Fruit fly (Drosophila melanogaster) whole organism, embryonic: ENCODE results near the gene CG2540.

Experiments
- ATbp ChIP-seq: fragments of 200-800 bp; sonication (Bioruptor generic); optimal IDR thresholded peaks from 2 replicates; lab custom pipeline; 2017; ENCODE audit warnings: missing biosample characterization, mild to moderate bottlenecking, missing genetic modification characterization, missing genetic modification reagents
- Atf6 ChIP-seq: fragments of 200-800 bp; sonication (Bioruptor generic); IDR thresholded peaks from 2 replicates; pipeline ENCODE4 v1.3.6; 2022; ENCODE audit warnings: missing biosample characterization, missing genetic modification characterization
- Bdp1 ChIP-seq: fragments of 200-800 bp; sonication (Bioruptor generic); optimal IDR thresholded peaks from 3 replicates; lab custom pipeline; 2016; ENCODE audit warnings: missing biosample characterization, missing genetic modification characterization
- BtbVII ChIP-seq: fragments of 200-800 bp; sonication (Bioruptor generic); optimal IDR thresholded peaks from 3 replicates; lab custom pipeline; 2017; ENCODE audit warnings: missing biosample characterization, mild to moderate bottlenecking, missing genetic modification characterization
- CG10209 ChIP-seq: fragments of 200-800 bp; sonication (Bioruptor generic); optimal IDR thresholded peaks from 3 replicates; lab custom pipeline; 2017; ENCODE audit warnings: missing biosample characterization, mild to moderate bottlenecking, missing genetic modification characterization, missing genetic modification reagents
- CG11723 ChIP-seq: fragments of 200-800 bp; sonication (Bioruptor generic); optimal IDR thresholded peaks from 2 replicates; lab custom pipeline; 2017; ENCODE audit warnings: missing biosample characterization, mild to moderate bottlenecking, missing genetic modification characterization
- CG12744 ChIP-seq: fragments of 200-800 bp; sonication (Bioruptor generic); optimal IDR thresholded peaks from 2 replicates; lab custom pipeline; 2016; ENCODE audit warnings: missing biosample characterization, missing genetic modification characterization
- CG13296 ChIP-seq: fragments of 200-800 bp; sonication (Bioruptor generic); optimal IDR thresholded peaks from 3 replicates; lab custom pipeline; 2018; ENCODE audit warnings: missing biosample characterization, mild to moderate bottlenecking, missing genetic modification characterization
- CG17912 ChIP-seq: fragments of 200-800 bp; sonication (Bioruptor generic); optimal IDR thresholded peaks from 2 replicates; lab custom pipeline; 2018; ENCODE audit warnings: missing biosample characterization, mild to moderate bottlenecking, missing genetic modification characterization
- CG18599 ChIP-seq: fragments of 200-800 bp; sonication (Bioruptor generic); optimal IDR thresholded peaks from 3 replicates; lab custom pipeline; 2017; ENCODE audit warnings: missing biosample characterization, missing genetic modification characterization, mild to moderate bottlenecking, moderate library complexity, missing genetic modification reagents
- CG18619 ChIP-seq: fragments of 200-800 bp; sonication (Bioruptor generic); optimal IDR thresholded peaks from 3 replicates; lab custom pipeline; 2017; ENCODE audit warnings: missing biosample characterization, mild to moderate bottlenecking, missing genetic modification characterization
- CG30403 ChIP-seq: fragments of 200-800 bp; sonication (Bioruptor generic); optimal IDR thresholded peaks from 3 replicates; lab custom pipeline; 2016; ENCODE audit warnings: missing biosample characterization, missing genetic modification characterization
- CG32772 ChIP-seq: fragments of 200-800 bp; sonication (Bioruptor generic); IDR thresholded peaks from 2 replicates; pipeline ENCODE4 v1.3.6; 2022; ENCODE audit warnings: missing biosample characterization, missing genetic modification characterization
- CG3407 ChIP-seq: fragments of 200-800 bp; sonication (Bioruptor generic); optimal IDR thresholded peaks from 2 replicates; lab custom pipeline; 2018; ENCODE audit warnings: missing biosample characterization, mild to moderate bottlenecking, missing genetic modification characterization
- CG3847 ChIP-seq: fragments of 200-800 bp; sonication (Bioruptor generic); IDR thresholded peaks from 2 replicates; pipeline ENCODE4 v1.3.6; 2022; ENCODE audit warnings: missing biosample characterization, missing genetic modification characterization
- CG7357 ChIP-seq: fragments of 200-800 bp; sonication (Bioruptor generic); IDR thresholded peaks from 3 replicates; pipeline ENCODE4 v1.3.6; 2022; ENCODE audit warnings: missing biosample characterization, missing genetic modification characterization
- CG7987 ChIP-seq: fragments of 200-800 bp; sonication (Bioruptor generic); optimal IDR thresholded peaks from 2 replicates; lab custom pipeline; 2018; ENCODE audit warnings: missing biosample characterization, mild to moderate bottlenecking, missing genetic modification characterization, moderate library complexity
- Dad ChIP-seq: fragments of 200-800 bp; sonication (Bioruptor generic); optimal IDR thresholded peaks from 3 replicates; lab custom pipeline; 2016; ENCODE audit warnings: missing biosample characterization, missing genetic modification characterization
- Dp ChIP-seq: fragments of 200-800 bp; sonication (Bioruptor generic); optimal IDR thresholded peaks from 2 replicates; lab custom pipeline; 2018; ENCODE audit warnings: missing biosample characterization, mild to moderate bottlenecking, missing genetic modification characterization, moderate library complexity
- ERR ChIP-seq: fragments of 200-800 bp; sonication (Bioruptor generic); optimal IDR thresholded peaks from 2 replicates; lab custom pipeline; 2016; ENCODE audit warnings: missing biosample characterization, missing genetic modification characterization
- Elba2 ChIP-seq: fragments of 200-800 bp; sonication (Bioruptor generic); optimal IDR thresholded peaks from 3 replicates; lab custom pipeline; 2016; ENCODE audit warnings: missing biosample characterization, missing genetic modification characterization
- Fer1 ChIP-seq: fragments of 200-800 bp; sonication (Bioruptor generic); optimal IDR thresholded peaks from 2 replicates; lab custom pipeline; 2017; ENCODE audit warnings: missing biosample characterization, mild to moderate bottlenecking, missing genetic modification characterization
- HLH3B ChIP-seq: fragments of 200-800 bp; sonication (Bioruptor generic); IDR thresholded peaks from 2 replicates; pipeline ENCODE4 v1.3.6; 2022; ENCODE audit warnings: missing biosample characterization, missing genetic modification characterization
- Hmr ChIP-seq: fragments of 200-800 bp; sonication (Bioruptor generic); optimal IDR thresholded peaks from 3 replicates; lab custom pipeline; 2017; ENCODE audit warnings: mild to moderate bottlenecking, missing biosample characterization, missing genetic modification reagents, missing genetic modification characterization
- Hr51 ChIP-seq, 2 experiments: fragments of 200-800 bp; sonication (Bioruptor generic); optimal IDR thresholded peaks; 2 replicates in 1 of 2; 3 replicates in 1 of 2; lab custom pipeline; 2016 to 2018; ENCODE audit warnings: missing biosample characterization in 2 of 2, missing genetic modification characterization in 2 of 2, mild to moderate bottlenecking in 1 of 2, moderate library complexity in 1 of 2
- Neu2 ChIP-seq: fragments of 200-800 bp; sonication (Bioruptor generic); optimal IDR thresholded peaks from 3 replicates; lab custom pipeline; 2016; ENCODE audit warnings: missing biosample characterization, missing genetic modification characterization, borderline replicate concordance
- Nf-YC ChIP-seq: fragments of 200-800 bp; optimal IDR thresholded peaks from 3 replicates; lab custom pipeline; 2019; ENCODE audit warnings: missing biosample characterization, mild to moderate bottlenecking, missing genetic modification characterization, moderate library complexity
- PHDP ChIP-seq: fragments of 200-800 bp; sonication (Bioruptor generic); optimal IDR thresholded peaks from 3 replicates; lab custom pipeline; 2018; ENCODE audit warnings: missing biosample characterization, mild to moderate bottlenecking, missing genetic modification characterization, moderate library complexity
- Six4 ChIP-seq: fragments of 200-800 bp; sonication (Bioruptor generic); optimal IDR thresholded peaks from 2 replicates; lab custom pipeline; 2016; ENCODE audit warnings: missing biosample characterization, missing genetic modification characterization
- az2 ChIP-seq: fragments of 200-800 bp; sonication (Bioruptor generic); optimal IDR thresholded peaks from 3 replicates; lab custom pipeline; 2016; ENCODE audit warnings: missing biosample characterization, missing genetic modification characterization
- br ChIP-seq: fragments of >200 bp; optimal IDR thresholded peaks from 2 replicates; lab custom pipeline; 2017
- bsh ChIP-seq, 2 experiments: fragments of 200-800 bp; sonication (Bioruptor generic); optimal IDR thresholded peaks; 2 replicates each; lab custom pipeline; 2017 to 2018; ENCODE audit warnings: mild to moderate bottlenecking in 2 of 2, missing biosample characterization in 2 of 2, missing genetic modification characterization in 2 of 2, moderate library complexity in 1 of 2
- crol ChIP-seq: fragments of 200-800 bp; sonication (Bioruptor generic); IDR thresholded peaks from 2 replicates; pipeline ENCODE4 v1.3.6; 2022; ENCODE audit warnings: missing biosample characterization, missing genetic modification characterization
- dimm ChIP-seq: fragments of 200-800 bp; sonication (Bioruptor generic); IDR thresholded peaks from 2 replicates; pipeline ENCODE4 v1.3.6; 2022; ENCODE audit warnings: missing biosample characterization, missing genetic modification characterization
- dmrt11E ChIP-seq: fragments of 200-800 bp; sonication (Bioruptor generic); optimal IDR thresholded peaks from 3 replicates; lab custom pipeline; 2018; ENCODE audit warnings: missing biosample characterization, mild to moderate bottlenecking, missing genetic modification characterization, moderate library complexity
- exex ChIP-seq: fragments of 200-800 bp; sonication (Bioruptor generic); optimal IDR thresholded peaks from 4 replicates; lab custom pipeline; 2018; ENCODE audit warnings: missing biosample characterization, mild to moderate bottlenecking, missing genetic modification characterization, moderate library complexity
- fd3F ChIP-seq: fragments of 200-800 bp; sonication (Bioruptor generic); optimal IDR thresholded peaks from 2 replicates; lab custom pipeline; 2018; ENCODE audit warnings: missing biosample characterization, mild to moderate bottlenecking, missing genetic modification characterization, moderate library complexity
- grau ChIP-seq: fragments of 200-800 bp; optimal IDR thresholded peaks from 3 replicates; lab custom pipeline; 2019; ENCODE audit warnings: missing biosample characterization, mild to moderate bottlenecking, missing genetic modification characterization, moderate library complexity
- nmo ChIP-seq: fragments of 200-800 bp; sonication (Bioruptor generic); optimal IDR thresholded peaks from 2 replicates; lab custom pipeline; 2018; ENCODE audit warnings: missing biosample characterization, mild to moderate bottlenecking, missing genetic modification characterization, moderate library complexity
- oc ChIP-seq: fragments of 200-800 bp; sonication (Bioruptor generic); optimal IDR thresholded peaks from 2 replicates; lab custom pipeline; 2018; ENCODE audit warnings: missing biosample characterization, mild to moderate bottlenecking, missing genetic modification characterization, moderate library complexity
- onecut ChIP-seq: fragments of 200-800 bp; sonication (Bioruptor generic); IDR thresholded peaks from 2 replicates; pipeline ENCODE4 v1.3.6; 2022; ENCODE audit warnings: missing biosample characterization, missing genetic modification characterization
- org-1 ChIP-seq: fragments of 200-800 bp; sonication (Bioruptor generic); optimal IDR thresholded peaks from 2 replicates; lab custom pipeline; 2017; ENCODE audit warnings: missing biosample characterization, missing genetic modification characterization
- pros ChIP-seq: fragments of 200-800 bp; sonication (Bioruptor generic); optimal IDR thresholded peaks from 3 replicates; lab custom pipeline; 2019; ENCODE audit warnings: missing biosample characterization, mild to moderate bottlenecking, missing genetic modification characterization, moderate library complexity
- salm ChIP-seq: fragments of 200-800 bp; sonication (Bioruptor generic); optimal IDR thresholded peaks from 2 replicates; lab custom pipeline; 2018; ENCODE audit warnings: missing biosample characterization, mild to moderate bottlenecking, missing genetic modification characterization
- sens ChIP-seq: fragments of 200-800 bp; sonication (Bioruptor generic); peaks from one replicate; lab custom pipeline; 2016; ENCODE audit warnings: missing biosample characterization, missing genetic modification characterization
- sqz ChIP-seq: fragments of 200-800 bp; sonication (Bioruptor generic); optimal IDR thresholded peaks from 3 replicates; lab custom pipeline; 2018; ENCODE audit warnings: missing biosample characterization, mild to moderate bottlenecking, missing genetic modification characterization
- zen2 ChIP-seq: fragments of 200-800 bp; sonication (Bioruptor generic); IDR thresholded peaks from 3 replicates; pipeline ENCODE4 v1.3.6; 2022; ENCODE audit warnings: missing biosample characterization, missing genetic modification characterization; ENCODE audit not compliant: partially characterized antibody

The CG2540 gene

dm6 chrX:12675798-12676553 lies 46.3 kb downstream of the CG2540 start (continued):
- TF ChIP-seq CG18599 (GFP tag; lab: Kevin White, UChicago) (peak; percentile 37), CG12744 (GFP tag; lab: Kevin White, UChicago) (no peak), CG17912 (no peak), CG32772 (GFP tag; lab: Robert Waterston, UW) (no peak), dmrt11E (tag; lab: Kevin White, UChicago) (peak; percentile 2), Dad (GFP tag; lab: Kevin White, UChicago) (no peak), zen2 (GFP tag; lab: Robert Waterston, UW) (no peak), exex (tag; lab: Kevin White, UChicago) (peak; percentile 79), bsh (GFP tag; optimal IDR thresholded peaks at IDR 0.05; lab: Kevin White, UChicago) (peak in 1 of 2 experiments; percentile 26), CG3847 (GFP tag; lab: Robert Waterston, UW) (no peak), br (lab: Kevin White, UChicago) (no peak), grau (tag; lab: Kevin White, UChicago) (peak; percentile 13), Hmr (GFP tag; lab: Kevin White, UChicago) (peak; percentile 16), PHDP (tag; lab: Kevin White, UChicago) (peak; percentile 20), crol (no peak)

- peak; percentile 22; the same call in 1 of the 2 replicates for TF ChIP-seq onecut (GFP tag; lab: Robert Waterston, UW)
- TF ChIP-seq Hr51 (GFP tag; optimal IDR thresholded peaks at IDR 0.05; lab: Kevin White, UChicago): no peak
- TF ChIP-seq Fer1 (GFP tag; lab: Kevin White, UChicago): no peak
- TF ChIP-seq pros (GFP tag; lab: Kevin White, UChicago): peak; percentile 70
- peak; percentile 3 for TF ChIP-seq CG18619 (GFP tag; lab: Kevin White, UChicago)
- no peak for TF ChIP-seq Neu2 (GFP tag; lab: Kevin White, UChicago)
- TF ChIP-seq Atf6 (GFP tag; lab: Robert Waterston, UW): no peak
- no peak for TF ChIP-seq BtbVII
- no peak for TF ChIP-seq sens (GFP tag; lab: Kevin White, UChicago)
- no peak for TF ChIP-seq ATbp (GFP tag; lab: Kevin White, UChicago)
- TF ChIP-seq org-1 (GFP tag; lab: Kevin White, UChicago): no peak
- peak; percentile 6 for TF ChIP-seq CG13296 (GFP tag; lab: Kevin White, UChicago)
- TF ChIP-seq Nf-YC (tag; lab: Kevin White, UChicago): peak; percentile 69
- TF ChIP-seq CG10209 (GFP tag; lab: Kevin White, UChicago): no peak
- TF ChIP-seq CG7987: peak; percentile 17
- TF ChIP-seq Dp (GFP tag; lab: Kevin White, UChicago): no peak
- TF ChIP-seq dimm (GFP tag; lab: Robert Waterston, UW): no peak
- no peak for TF ChIP-seq nmo
- TF ChIP-seq sqz: peak; percentile 99
- no peak for TF ChIP-seq fd3F (GFP tag; lab: Kevin White, UChicago)
- no peak for TF ChIP-seq HLH3B
- peak; percentile 62 for TF ChIP-seq oc (tag; lab: Kevin White, UChicago)
- no peak for TF ChIP-seq Elba2 (GFP tag; lab: Kevin White, UChicago)
- TF ChIP-seq CG30403 (GFP tag; lab: Kevin White, UChicago): no peak
- no peak for TF ChIP-seq salm (tag; lab: Kevin White, UChicago)
- peak; percentile 75 for TF ChIP-seq crol
- no peak for TF ChIP-seq az2 (GFP tag; lab: Kevin White, UChicago)
- TF ChIP-seq CG3407: no peak
- TF ChIP-seq Six4 (GFP tag; lab: Kevin White, UChicago): no peak
- no peak for TF ChIP-seq CG7357 (GFP tag; lab: Robert Waterston, UW)
- TF ChIP-seq CG11723 (GFP tag; lab: Kevin White, UChicago): no peak
- no peak for TF ChIP-seq ERR (GFP tag; lab: Kevin White, UChicago)
- TF ChIP-seq Bdp1 (GFP tag; lab: Kevin White, UChicago): no peak
Measured at dm6 chrX:12676554-12677336, 47.1 kb downstream of the CG2540 start.
